Worm (Caenorhabditis elegans) whole organism, young adult: ENCODE measurements around the gene ptr-8.

ENCODE experiments used
- B0336.3 ChIP-seq: fragments of 200-800 bp; sonication (Bioruptor generic); IDR thresholded peaks from 2 replicates; pipeline ENCODE4 v1.3.6; 2022; ENCODE audit warnings: missing genetic modification characterization, missing compliant biosample characterization
- C17E4.6 ChIP-seq: fragments of 200-800 bp; sonication (Bioruptor generic); IDR thresholded peaks from 2 replicates; pipeline ENCODE4 v1.3.6; 2022; ENCODE audit warnings: missing genetic modification reagents, missing genetic modification characterization, missing compliant biosample characterization
- F37B4.10 ChIP-seq: fragments of 200-800 bp; sonication (Bioruptor generic); IDR thresholded peaks from 2 replicates; pipeline ENCODE4 v1.3.6; 2022; ENCODE audit warnings: missing genetic modification characterization, missing compliant biosample characterization
- F39B2.1 ChIP-seq: fragments of 200-800 bp; sonication (Bioruptor generic); IDR thresholded peaks from 2 replicates; pipeline ENCODE4 v1.3.6; 2022; ENCODE audit warnings: missing genetic modification reagents, missing genetic modification characterization, missing compliant biosample characterization
- F49E8.2 ChIP-seq: sonication (generic microtip); optimal IDR thresholded peaks from 3 replicates; lab custom pipeline; 2017; ENCODE audit warnings: missing genetic modification characterization, mild to moderate bottlenecking, missing compliant biosample characterization, antibody characterized with exemption, moderate library complexity; ENCODE audit not compliant: insufficient read depth
- K12H6.12 ChIP-seq: fragments of 200-800 bp; sonication (Bioruptor generic); optimal IDR thresholded peaks from 2 replicates; lab custom pipeline; 2018; ENCODE audit warnings: mild to moderate bottlenecking, missing genetic modification characterization, missing compliant biosample characterization
- Y53F4B.3 ChIP-seq: fragments of 200-800 bp; sonication (Bioruptor generic); IDR thresholded peaks from 2 replicates; pipeline ENCODE4 v1.3.6; 2022; ENCODE audit warnings: missing genetic modification reagents, missing genetic modification characterization, missing compliant biosample characterization
- Y56A3A.18 ChIP-seq: fragments of 200-800 bp; sonication (Bioruptor generic); IDR thresholded peaks from 2 replicates; pipeline ENCODE4 v1.3.6; 2022; ENCODE audit warnings: missing genetic modification reagents, missing genetic modification characterization, missing compliant biosample characterization
- Y95B8A.8 ChIP-seq: fragments of 200-800 bp; sonication (Bioruptor generic); IDR thresholded peaks from 2 replicates; pipeline ENCODE4 v1.3.6; 2022; ENCODE audit warnings: missing genetic modification reagents, missing genetic modification characterization, missing compliant biosample characterization
- aptf-2 ChIP-seq: fragments of 200-800 bp; sonication (Bioruptor generic); conservative IDR thresholded peaks from 2 replicates; pipeline ENCODE4 v1.3.6; 2022; ENCODE audit warnings: missing genetic modification reagents, missing genetic modification characterization, missing compliant biosample characterization
- atf-7 ChIP-seq: sonication (generic microtip); optimal IDR thresholded peaks from 2 replicates; lab custom pipeline; 2017; ENCODE audit warnings: mild to moderate bottlenecking, missing genetic modification characterization, missing compliant biosample characterization
- athp-1 ChIP-seq: sonication (generic microtip); optimal IDR thresholded peaks from 2 replicates; lab custom pipeline; 2017; ENCODE audit warnings: mild to moderate bottlenecking, missing genetic modification characterization, missing compliant biosample characterization
- bed-2 ChIP-seq: fragments of 200-800 bp; sonication (Bioruptor generic); IDR thresholded peaks from 2 replicates; pipeline ENCODE4 v1.3.6; 2022; ENCODE audit warnings: missing genetic modification reagents, missing genetic modification characterization, missing compliant biosample characterization
- cebp-2 ChIP-seq: fragments of 200-800 bp; sonication (Bioruptor generic); IDR thresholded peaks from 2 replicates; pipeline ENCODE4 v1.3.6; 2022; ENCODE audit warnings: missing genetic modification characterization, missing compliant biosample characterization
- ceh-100 ChIP-seq: fragments of 200-800 bp; sonication (Bioruptor generic); IDR thresholded peaks from 2 replicates; pipeline ENCODE4 v1.3.6; 2022; ENCODE audit warnings: missing genetic modification reagents, missing genetic modification characterization, missing compliant biosample characterization
- ceh-27 ChIP-seq: fragments of 200-800 bp; sonication (Bioruptor generic); optimal IDR thresholded peaks from 2 replicates; lab custom pipeline; 2018; ENCODE audit warnings: mild to moderate bottlenecking, missing genetic modification characterization, moderate library complexity, missing compliant biosample characterization
- chd-7 ChIP-seq: sonication (generic microtip); optimal IDR thresholded peaks from 2 replicates; lab custom pipeline; 2016; ENCODE audit warnings: mild to moderate bottlenecking, missing genetic modification characterization, moderate library complexity, missing compliant biosample characterization
- dox-1 ChIP-seq: fragments of 200-800 bp; sonication (Bioruptor generic); IDR thresholded peaks from 2 replicates; pipeline ENCODE4 v1.3.6; 2022; ENCODE audit warnings: missing genetic modification reagents, missing genetic modification characterization, missing compliant biosample characterization
- dpl-1 ChIP-seq: fragments of 150-350 bp; optimal IDR thresholded peaks from 2 replicates; lab custom pipeline; 2014; ENCODE audit warnings: missing biosample characterization, missing genetic modification reagents, missing genetic modification characterization
- efl-1 ChIP-seq: fragments of 150-350 bp; optimal IDR thresholded peaks from 2 replicates; lab custom pipeline; 2014; ENCODE audit warnings: missing biosample characterization, missing genetic modification reagents, missing genetic modification characterization
- fkh-3 ChIP-seq: sonication (generic microtip); optimal IDR thresholded peaks from 2 replicates; lab custom pipeline; 2016; ENCODE audit warnings: mild to moderate bottlenecking, missing genetic modification characterization, missing compliant biosample characterization
- hlh-26 ChIP-seq: fragments of 200-800 bp; sonication (Bioruptor generic); conservative IDR thresholded peaks from 2 replicates; pipeline ENCODE4 v1.3.6; 2022; ENCODE audit warnings: missing genetic modification reagents, missing genetic modification characterization, missing compliant biosample characterization
- hrde-1 ChIP-seq: sonication (generic microtip); optimal IDR thresholded peaks from 2 replicates; lab custom pipeline; 2016; ENCODE audit warnings: missing genetic modification characterization, mild to moderate bottlenecking, missing compliant biosample characterization, moderate library complexity, missing genotype, missing genetic modification reagents, borderline replicate concordance
- let-526 ChIP-seq: fragments of 200-800 bp; sonication (Bioruptor generic); IDR thresholded peaks from 2 replicates; pipeline ENCODE4 v1.3.6; 2022; ENCODE audit warnings: missing genetic modification reagents, missing genetic modification characterization, missing compliant biosample characterization
- lin-40 ChIP-seq: sonication (generic microtip); optimal IDR thresholded peaks from 2 replicates; lab custom pipeline; 2016; ENCODE audit warnings: missing genetic modification characterization, mild to moderate bottlenecking, missing compliant biosample characterization, missing genotype, missing genetic modification reagents
- madf-10 ChIP-seq: sonication (generic microtip); optimal IDR thresholded peaks from 2 replicates; lab custom pipeline; 2016; ENCODE audit warnings: mild to moderate bottlenecking, missing genetic modification characterization, missing compliant biosample characterization
- madf-3 ChIP-seq: fragments of 200-800 bp; sonication (Bioruptor generic); IDR thresholded peaks from 2 replicates; pipeline ENCODE4 v1.3.6; 2022; ENCODE audit warnings: missing genetic modification reagents, missing genetic modification characterization, missing compliant biosample characterization
- mcd-1 ChIP-seq: fragments of 200-800 bp; sonication (Bioruptor generic); IDR thresholded peaks from 2 replicates; pipeline ENCODE4 v1.3.6; 2022; ENCODE audit warnings: missing genetic modification reagents, missing genetic modification characterization, missing compliant biosample characterization
- nfya-2 ChIP-seq: fragments of 200-800 bp; sonication (Bioruptor generic); IDR thresholded peaks from 2 replicates; pipeline ENCODE4 v1.3.6; 2022; ENCODE audit warnings: missing genetic modification reagents, missing genetic modification characterization, missing compliant biosample characterization
- nhr-27 ChIP-seq: fragments of 200-800 bp; sonication (Bioruptor generic); optimal IDR thresholded peaks from 2 replicates; lab custom pipeline; 2018; ENCODE audit warnings: mild to moderate bottlenecking, missing genetic modification characterization, moderate library complexity, missing compliant biosample characterization
- nhr-90 ChIP-seq: sonication (generic microtip); optimal IDR thresholded peaks from 2 replicates; lab custom pipeline; 2016; ENCODE audit warnings: missing genotype, mild to moderate bottlenecking, missing genetic modification characterization, missing compliant biosample characterization
- pbrm-1 ChIP-seq: fragments of 200-800 bp; sonication (Bioruptor generic); IDR thresholded peaks from 2 replicates; pipeline ENCODE4 v1.3.6; 2022; ENCODE audit warnings: missing genetic modification reagents, missing genetic modification characterization, missing compliant biosample characterization
- rcor-1 ChIP-seq: fragments of 200-800 bp; sonication (Bioruptor generic); IDR thresholded peaks from 2 replicates; pipeline ENCODE4 v1.3.6; 2022; ENCODE audit warnings: missing genetic modification reagents, missing genetic modification characterization, missing compliant biosample characterization
- rec-8 ChIP-seq, 2 experiments: sonication (generic microtip); optimal IDR thresholded peaks; 2 replicates each; lab custom pipeline; 2016; ENCODE audit warnings: mild to moderate bottlenecking in 2 of 2, missing genetic modification characterization in 2 of 2, missing genetic modification reagents in 2 of 2, missing genotype in 2 of 2, missing biosample characterization in 1 of 2, missing compliant biosample characterization in 1 of 2, moderate library complexity in 1 of 2
- repo-1 ChIP-seq: sonication (generic microtip); optimal IDR thresholded peaks from 2 replicates; lab custom pipeline; 2017; ENCODE audit warnings: mild to moderate bottlenecking, missing genetic modification characterization, missing compliant biosample characterization
- sea-2 ChIP-seq: fragments of 200-800 bp; sonication (Bioruptor generic); IDR thresholded peaks from 2 replicates; pipeline ENCODE4 v1.3.6; 2022; ENCODE audit warnings: missing genetic modification characterization, missing compliant biosample characterization
- snpc-1.1 ChIP-seq: sonication (generic microtip); optimal IDR thresholded peaks from 2 replicates; lab custom pipeline; 2017; ENCODE audit warnings: missing genetic modification characterization, mild to moderate bottlenecking, missing compliant biosample characterization, antibody characterized with exemption, moderate library complexity, missing genotype, missing genetic modification reagents; ENCODE audit not compliant: insufficient read depth
- snpc-1.3 ChIP-seq: sonication (generic microtip); optimal IDR thresholded peaks from 2 replicates; lab custom pipeline; 2017; ENCODE audit warnings: missing genetic modification characterization, mild to moderate bottlenecking, missing compliant biosample characterization, antibody characterized with exemption, moderate library complexity, missing genotype, missing genetic modification reagents; ENCODE audit not compliant: insufficient read depth
- snpc-4 ChIP-seq, 5 experiments: fragments of 150-350 bp in 1 of 5; sonication (generic microtip) in 4 of 5; optimal IDR thresholded peaks; 2 replicates each; lab custom pipeline; 2014 to 2018; ENCODE audit warnings: missing genetic modification characterization in 5 of 5, missing biosample characterization in 3 of 5, antibody characterized with exemption in 2 of 5, mild to moderate bottlenecking in 2 of 5, missing compliant biosample characterization in 2 of 5, missing genotype in 2 of 5, moderate library complexity in 2 of 5, missing genetic modification reagents in 1 of 5
- somi-1 ChIP-seq: fragments of 200-800 bp; sonication (Bioruptor generic); optimal IDR thresholded peaks from 2 replicates; lab custom pipeline; 2018; ENCODE audit warnings: mild to moderate bottlenecking, missing genetic modification characterization, missing compliant biosample characterization
- tbp1 ChIP-seq: fragments of 200-800 bp; sonication (Bioruptor generic); optimal IDR thresholded peaks from 2 replicates; lab custom pipeline; 2018; ENCODE audit warnings: mild to moderate bottlenecking, missing genetic modification characterization, missing compliant biosample characterization
- unc-130 ChIP-seq: sonication (generic microtip); optimal IDR thresholded peaks from 2 replicates; lab custom pipeline; 2016; ENCODE audit warnings: missing genetic modification reagents, missing genetic modification characterization, missing compliant biosample characterization
- xnd-1 ChIP-seq: sonication (generic microtip); optimal IDR thresholded peaks from 2 replicates; lab custom pipeline; 2016; ENCODE audit warnings: missing genotype, missing genetic modification reagents, missing genetic modification characterization, missing compliant biosample characterization
- zim-3 ChIP-seq: sonication (generic microtip); optimal IDR thresholded peaks from 2 replicates; lab custom pipeline; 2017; ENCODE audit warnings: mild to moderate bottlenecking, missing genetic modification characterization, moderate library complexity, missing compliant biosample characterization
- ztf-22 ChIP-seq: fragments of 200-800 bp; sonication (Bioruptor generic); optimal IDR thresholded peaks from 2 replicates; lab custom pipeline; 2018; ENCODE audit warnings: mild to moderate bottlenecking, missing genetic modification characterization, moderate library complexity, missing compliant biosample characterization
- ztf-28 ChIP-seq: fragments of 200-800 bp; sonication (Bioruptor generic); IDR thresholded peaks from 2 replicates; pipeline ENCODE4 v1.3.6; 2022; ENCODE audit warnings: missing genetic modification reagents, missing genetic modification characterization, missing compliant biosample characterization
- ztf-6 ChIP-seq: fragments of 200-800 bp; sonication (Bioruptor generic); IDR thresholded peaks from 2 replicates; pipeline ENCODE4 v1.3.6; 2022; ENCODE audit warnings: missing genetic modification reagents, missing genetic modification characterization, missing compliant biosample characterization

The ptr-8 gene

ce11 chrII:10912995-10913394, 23.9 kb downstream of the ptr-8 start:
- TF ChIP-seq lin-40 (tag; lab: Kevin White, UChicago) (no peak), hrde-1 (no peak), chd-7 (tag; lab: Kevin White, UChicago) (no peak), snpc-1.3 (no peak), ceh-100 (no peak), unc-130 (no peak), nhr-27 (tag; lab: Kevin White, UChicago) (no peak), F37B4.10 (GFP tag; lab: Robert Waterston, UW) (no peak), bed-2 (GFP tag; lab: Robert Waterston, UW) (no peak), rec-8 (tag; optimal IDR thresholded peaks at IDR 0.05; lab: Kevin White, UChicago) (no peak), sea-2 (GFP tag; lab: Robert Waterston, UW) (no peak), somi-1 (GFP tag; lab: Kevin White, UChicago) (no peak), K12H6.12 (no peak), ztf-28 (GFP tag; lab: Robert Waterston, UW) (no peak), zim-3 (tag; lab: Kevin White, UChicago) (no peak), mcd-1 (GFP tag; lab: Robert Waterston, UW) (no peak)

DNA sequence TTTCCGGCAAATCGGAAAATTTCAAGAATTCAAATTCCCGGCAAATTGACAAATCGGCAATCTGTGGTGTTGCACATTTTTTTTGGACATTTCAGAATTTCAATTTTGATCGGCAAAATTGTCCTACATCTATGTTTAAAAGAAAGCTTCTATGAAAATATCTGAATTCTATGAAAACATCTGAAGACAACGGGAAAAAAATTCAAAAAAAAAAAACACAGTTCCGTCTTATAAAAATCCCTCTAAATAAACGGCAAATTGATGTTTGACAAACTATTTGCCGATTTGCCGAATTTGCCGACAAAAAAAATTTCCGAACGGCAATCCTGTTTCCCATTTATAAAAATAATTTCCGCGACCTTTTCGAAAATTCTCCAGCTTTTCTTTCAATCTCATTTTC, 25.3 kb downstream of the ptr-8 start, which contains the start of gene F44F4.15:
Gene F44F4.15, plus strand, starts transcription at position 301 of the 400 bp plus-strand sequence.
- TF ChIP-seq hlh-26 (GFP tag; lab: Robert Waterston, UW): no peak
- no peak for TF ChIP-seq madf-10 (tag; lab: Kevin White, UChicago)
- no peak for TF ChIP-seq cebp-2
- no peak for TF ChIP-seq C17E4.6 (GFP tag; lab: Robert Waterston, UW)
- TF ChIP-seq ztf-22 (GFP tag; lab: Kevin White, UChicago): no peak
- no peak for TF ChIP-seq atf-7
- TF ChIP-seq xnd-1 (tag; lab: Kevin White, UChicago): no peak
- no peak for TF ChIP-seq F39B2.1 (GFP tag; lab: Robert Waterston, UW)
- TF ChIP-seq snpc-1.1 (tag; lab: Kevin White, UChicago): no peak
- TF ChIP-seq Y95B8A.8: no peak
- TF ChIP-seq Y56A3A.18 (GFP tag; lab: Robert Waterston, UW): no peak
- TF ChIP-seq nhr-90: no peak
- TF ChIP-seq fkh-3 (tag; lab: Kevin White, UChicago): no peak
- no peak for TF ChIP-seq ztf-6 (GFP tag; lab: Robert Waterston, UW)
- TF ChIP-seq aptf-2: no peak
- TF ChIP-seq ceh-27 (GFP tag; lab: Kevin White, UChicago): no peak
- TF ChIP-seq dpl-1 (GFP tag; lab: Kevin White, UChicago): no peak
- TF ChIP-seq snpc-4 (GFP tag; optimal IDR thresholded peaks at IDR 0.05; lab: Kevin White, UChicago): no peak
- no peak for TF ChIP-seq snpc-4 (tag; optimal IDR thresholded peaks at IDR 0.05; lab: Kevin White, UChicago)

DNA sequence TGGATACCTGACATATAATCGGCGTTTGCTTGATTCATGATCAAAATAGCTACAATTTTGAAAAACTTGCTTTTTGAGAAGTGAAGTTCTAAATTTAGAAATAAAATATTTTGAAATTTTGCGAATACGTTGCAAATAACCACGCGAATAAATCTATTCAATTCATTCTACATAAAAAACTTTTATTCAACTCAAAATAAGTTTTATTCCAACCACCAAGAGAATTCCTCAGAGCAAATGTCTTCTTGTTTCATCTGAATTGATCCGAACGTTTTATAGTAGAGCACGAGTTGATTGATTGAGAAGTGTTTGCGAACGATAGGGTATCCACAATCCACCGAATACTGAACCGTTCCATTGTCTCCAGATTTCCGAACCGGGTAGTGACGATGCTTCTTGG, 26.7 kb downstream of the ptr-8 start, which contains the start of gene F44F4.9:
Gene F44F4.9, minus strand, starts transcription at position 101 of the 400 bp plus-strand sequence.
- TF ChIP-seq pbrm-1 (GFP tag; lab: Robert Waterston, UW): no peak
- TF ChIP-seq nfya-2: no peak
- no peak for TF ChIP-seq Y53F4B.3 (GFP tag; lab: Robert Waterston, UW)
- TF ChIP-seq efl-1 (GFP tag; lab: Kevin White, UChicago): no peak
- no peak for TF ChIP-seq B0336.3 (GFP tag; lab: Robert Waterston, UW)
- no peak for TF ChIP-seq F49E8.2 (tag; lab: Kevin White, UChicago)
- no peak for TF ChIP-seq madf-3 (GFP tag; lab: Robert Waterston, UW)
- TF ChIP-seq tbp1 (GFP tag; lab: Kevin White, UChicago): no peak
- TF ChIP-seq ztf-22 (GFP tag; lab: Kevin White, UChicago): no peak
- TF ChIP-seq repo-1 (tag; lab: Kevin White, UChicago): no peak
- TF ChIP-seq ceh-100: no peak
- TF ChIP-seq athp-1 (tag; lab: Kevin White, UChicago): no peak
- TF ChIP-seq dox-1: no peak
- no peak for TF ChIP-seq rcor-1 (GFP tag; lab: Robert Waterston, UW)
- TF ChIP-seq let-526 (GFP tag; lab: Robert Waterston, UW): no peak
